Fruit fly (Drosophila melanogaster) whole organism, embryonic: Measurements from ENCODE around the gene Npc2f.
A peak's percentile ranks its signal among the peaks of the same experiment; 100 is the strongest.

Source experiments
- Ada2b ChIP-seq: fragments of 200-800 bp; sonication (Bioruptor generic); IDR thresholded peaks from 2 replicates; pipeline ENCODE4 v1.3.6; 2022; ENCODE audit warnings: missing biosample characterization, missing genetic modification characterization
- Bdp1 ChIP-seq: fragments of 200-800 bp; sonication (Bioruptor generic); optimal IDR thresholded peaks from 3 replicates; lab custom pipeline; 2016; ENCODE audit warnings: missing biosample characterization, missing genetic modification characterization
- Bgb ChIP-seq: fragments of 200-800 bp; sonication (Bioruptor generic); IDR thresholded peaks from 2 replicates; pipeline ENCODE4 v1.3.6; 2022; ENCODE audit warnings: missing biosample characterization, missing genetic modification characterization; ENCODE audit not compliant: partially characterized antibody
- CG12236 ChIP-seq: fragments of 200-800 bp; sonication (Bioruptor generic); optimal IDR thresholded peaks from 2 replicates; lab custom pipeline; 2016; ENCODE audit warnings: missing biosample characterization, missing genetic modification characterization
- CG13624 ChIP-seq: fragments of 200-800 bp; sonication (Bioruptor generic); optimal IDR thresholded peaks from 2 replicates; lab custom pipeline; 2016; ENCODE audit warnings: missing biosample characterization, missing genetic modification characterization
- CG13775 ChIP-seq: fragments of 200-800 bp; sonication (Bioruptor generic); optimal IDR thresholded peaks from 3 replicates; lab custom pipeline; 2017; ENCODE audit warnings: missing biosample characterization, mild to moderate bottlenecking, missing genetic modification characterization
- CG15011 ChIP-seq: fragments of 200-800 bp; sonication (Bioruptor generic); optimal IDR thresholded peaks from 3 replicates; lab custom pipeline; 2018; ENCODE audit warnings: missing biosample characterization, mild to moderate bottlenecking, missing genetic modification characterization
- CG15073 ChIP-seq: fragments of 200-800 bp; sonication (Bioruptor generic); optimal IDR thresholded peaks from 2 replicates; lab custom pipeline; 2016; ENCODE audit warnings: missing biosample characterization, missing genetic modification characterization
- CG16863 ChIP-seq: fragments of 200-800 bp; sonication (Bioruptor generic); optimal IDR thresholded peaks from 3 replicates; lab custom pipeline; 2016; ENCODE audit warnings: missing biosample characterization, missing genetic modification characterization
- CG17361 ChIP-seq: fragments of 200-800 bp; sonication (Bioruptor generic); IDR thresholded peaks from 3 replicates; pipeline ENCODE4 v1.3.6; 2022; ENCODE audit warnings: missing biosample characterization, missing genetic modification characterization
- CG1792 ChIP-seq: fragments of 200-800 bp; sonication (Bioruptor generic); optimal IDR thresholded peaks from 2 replicates; lab custom pipeline; 2016; ENCODE audit warnings: missing biosample characterization, missing genetic modification characterization
- CG2678 ChIP-seq: fragments of 200-800 bp; sonication (Bioruptor generic); optimal IDR thresholded peaks from 3 replicates; lab custom pipeline; 2019; ENCODE audit warnings: missing biosample characterization, mild to moderate bottlenecking, missing genetic modification characterization, moderate library complexity
- CG3065 ChIP-seq: fragments of 200-800 bp; sonication (Bioruptor generic); optimal IDR thresholded peaks from 2 replicates; lab custom pipeline; 2016; ENCODE audit warnings: missing biosample characterization, missing genetic modification characterization
- CG3281 ChIP-seq: fragments of 200-800 bp; sonication (Bioruptor generic); optimal IDR thresholded peaks from 3 replicates; lab custom pipeline; 2017; ENCODE audit warnings: missing biosample characterization, mild to moderate bottlenecking, missing genetic modification characterization
- CG3847 ChIP-seq: fragments of 200-800 bp; sonication (Bioruptor generic); IDR thresholded peaks from 2 replicates; pipeline ENCODE4 v1.3.6; 2022; ENCODE audit warnings: missing biosample characterization, missing genetic modification characterization
- CG4707 ChIP-seq: fragments of 200-800 bp; sonication (Bioruptor generic); optimal IDR thresholded peaks from 2 replicates; lab custom pipeline; 2018; ENCODE audit warnings: missing biosample characterization, mild to moderate bottlenecking, missing genetic modification characterization, moderate library complexity
- CG4730 ChIP-seq: fragments of 200-800 bp; sonication (Bioruptor generic); IDR thresholded peaks from 2 replicates; pipeline ENCODE4 v1.3.6; 2022; ENCODE audit warnings: missing biosample characterization, missing genetic modification characterization
- CG5953 ChIP-seq: fragments of 200-800 bp; sonication (Bioruptor generic); IDR thresholded peaks from 2 replicates; pipeline ENCODE4 v1.3.6; 2022; ENCODE audit warnings: missing biosample characterization, missing genetic modification characterization
- CG6272 ChIP-seq: fragments of 200-800 bp; sonication (Bioruptor generic); IDR thresholded peaks from 2 replicates; pipeline ENCODE4 v1.3.6; 2022; ENCODE audit warnings: missing biosample characterization, missing genetic modification characterization
- CG6813 ChIP-seq: fragments of 200-800 bp; sonication (Bioruptor generic); optimal IDR thresholded peaks from 2 replicates; lab custom pipeline; 2017; ENCODE audit warnings: missing biosample characterization, missing genetic modification characterization, mild to moderate bottlenecking, moderate library complexity, missing genetic modification reagents
- CG7839 ChIP-seq: fragments of 200-800 bp; sonication (Bioruptor generic); optimal IDR thresholded peaks from 3 replicates; lab custom pipeline; 2018; ENCODE audit warnings: missing biosample characterization, mild to moderate bottlenecking, missing genetic modification characterization, moderate library complexity
- Fer3 ChIP-seq: fragments of 200-800 bp; sonication (Bioruptor generic); optimal IDR thresholded peaks from 2 replicates; lab custom pipeline; 2018; ENCODE audit warnings: missing biosample characterization, mild to moderate bottlenecking, missing genetic modification characterization, moderate library complexity
- GATAe ChIP-seq: fragments of 200-800 bp; sonication (Bioruptor generic); conservative IDR thresholded peaks from 2 replicates; pipeline ENCODE4 v1.3.6; 2022; ENCODE audit warnings: missing biosample characterization, missing genetic modification characterization
- HLH4C ChIP-seq: fragments of 200-800 bp; sonication (Bioruptor generic); IDR thresholded peaks from 3 replicates; pipeline ENCODE4 v1.3.6; 2022; ENCODE audit warnings: missing biosample characterization, missing genetic modification characterization; ENCODE audit not compliant: partially characterized antibody
- HLH54F ChIP-seq: fragments of 200-800 bp; sonication (Bioruptor generic); optimal IDR thresholded peaks from 3 replicates; lab custom pipeline; 2016; ENCODE audit warnings: missing biosample characterization, missing genetic modification characterization
- Kr ChIP-seq: fragments of 200-800 bp; sonication (Bioruptor generic); optimal IDR thresholded peaks from 2 replicates; lab custom pipeline; 2017; ENCODE audit warnings: missing biosample characterization, mild to moderate bottlenecking, missing genetic modification characterization
- Med ChIP-seq: fragments of 200-800 bp; sonication (Bioruptor generic); peaks from one replicate; lab custom pipeline; 2016; ENCODE audit warnings: missing biosample characterization, missing genetic modification characterization, mild to moderate bottlenecking, inconsistent platforms, moderate library complexity
- Nf-YA ChIP-seq: fragments of 200-800 bp; sonication (Bioruptor generic); IDR thresholded peaks from 2 replicates; pipeline ENCODE4 v1.3.6; 2022; ENCODE audit warnings: missing biosample characterization, missing genetic modification characterization
- Ptx1 ChIP-seq: fragments of 200-800 bp; sonication (Bioruptor generic); IDR thresholded peaks from 2 replicates; pipeline ENCODE4 v1.3.6; 2022; ENCODE audit warnings: missing biosample characterization, missing genetic modification characterization
- Xrp1 ChIP-seq: fragments of 200-800 bp; sonication (Bioruptor generic); IDR thresholded peaks from 2 replicates; pipeline ENCODE4 v1.3.6; 2022; ENCODE audit warnings: missing biosample characterization, missing genetic modification characterization
- ara ChIP-seq: fragments of 200-800 bp; sonication (Bioruptor generic); IDR thresholded peaks from 2 replicates; pipeline ENCODE4 v1.3.6; 2022; ENCODE audit warnings: missing biosample characterization, missing genetic modification characterization
- bowl ChIP-seq: fragments of 200-800 bp; sonication (Bioruptor generic); IDR thresholded peaks from 2 replicates; pipeline ENCODE4 v1.3.6; 2022; ENCODE audit warnings: missing biosample characterization, missing genetic modification characterization
- cato ChIP-seq: fragments of 200-800 bp; sonication (Bioruptor generic); optimal IDR thresholded peaks from 2 replicates; lab custom pipeline; 2016; ENCODE audit warnings: missing biosample characterization, missing genetic modification characterization, borderline replicate concordance
- dan ChIP-seq: fragments of 200-800 bp; sonication (Bioruptor generic); IDR thresholded peaks from 2 replicates; pipeline ENCODE4 v1.3.6; 2022; ENCODE audit warnings: missing biosample characterization, missing genetic modification characterization
- dati ChIP-seq: fragments of 200-800 bp; sonication (Bioruptor generic); IDR thresholded peaks from 2 replicates; pipeline ENCODE4 v1.3.6; 2022; ENCODE audit warnings: missing biosample characterization, missing genetic modification characterization
- dmrt99B ChIP-seq: fragments of 200-800 bp; sonication (Bioruptor generic); optimal IDR thresholded peaks from 2 replicates; lab custom pipeline; 2018; ENCODE audit warnings: missing biosample characterization, mild to moderate bottlenecking, missing genetic modification characterization, moderate library complexity
- dysf ChIP-seq: fragments of 200-800 bp; sonication (Bioruptor generic); IDR thresholded peaks from 3 replicates; pipeline ENCODE4 v1.3.6; 2022; ENCODE audit warnings: missing biosample characterization, missing genetic modification characterization
- gfzf ChIP-seq: fragments of 200-800 bp; sonication (Bioruptor generic); optimal IDR thresholded peaks from 2 replicates; lab custom pipeline; 2016; ENCODE audit warnings: missing biosample characterization, mild to moderate bottlenecking, missing genetic modification characterization, moderate library complexity
- her ChIP-seq: fragments of 200-800 bp; sonication (Bioruptor generic); optimal IDR thresholded peaks from 2 replicates; lab custom pipeline; 2016; ENCODE audit warnings: missing biosample characterization, missing genetic modification characterization
- lab ChIP-seq: fragments of 200-800 bp; sonication (Bioruptor generic); optimal IDR thresholded peaks from 3 replicates; lab custom pipeline; 2017; ENCODE audit warnings: missing biosample characterization, missing genetic modification characterization, mild to moderate bottlenecking, moderate library complexity, missing genetic modification reagents
- onecut ChIP-seq: fragments of 200-800 bp; sonication (Bioruptor generic); IDR thresholded peaks from 2 replicates; pipeline ENCODE4 v1.3.6; 2022; ENCODE audit warnings: missing biosample characterization, missing genetic modification characterization
- pho ChIP-seq: fragments of 200-800 bp; sonication (Bioruptor generic); optimal IDR thresholded peaks from 2 replicates; lab custom pipeline; 2016; ENCODE audit warnings: missing biosample characterization, missing genetic modification characterization
- psq ChIP-seq: fragments of 200-800 bp; sonication (Bioruptor generic); optimal IDR thresholded peaks from 2 replicates; lab custom pipeline; 2017; ENCODE audit warnings: missing biosample characterization, missing genetic modification characterization
- repo ChIP-seq: fragments of 200-800 bp; sonication (Bioruptor generic); optimal IDR thresholded peaks from 2 replicates; lab custom pipeline; 2016; ENCODE audit warnings: missing biosample characterization, missing genetic modification characterization
- sob ChIP-seq: fragments of 200-800 bp; sonication (Bioruptor generic); IDR thresholded peaks from 2 replicates; pipeline ENCODE4 v1.3.6; 2022; ENCODE audit warnings: missing biosample characterization, missing genetic modification characterization
- sqz ChIP-seq: fragments of 200-800 bp; sonication (Bioruptor generic); optimal IDR thresholded peaks from 3 replicates; lab custom pipeline; 2018; ENCODE audit warnings: missing biosample characterization, mild to moderate bottlenecking, missing genetic modification characterization
- sr ChIP-seq: fragments of 200-800 bp; sonication (Bioruptor generic); IDR thresholded peaks from 3 replicates; pipeline ENCODE4 v1.3.6; 2022; ENCODE audit warnings: missing biosample characterization, missing genetic modification characterization
- stc ChIP-seq: fragments of 200-800 bp; sonication (Bioruptor generic); IDR thresholded peaks from 2 replicates; pipeline ENCODE4 v1.3.6; 2022; ENCODE audit warnings: missing biosample characterization, missing genetic modification characterization
- tup ChIP-seq: fragments of 200-800 bp; sonication (Bioruptor generic); optimal IDR thresholded peaks from 2 replicates; lab custom pipeline; 2016; ENCODE audit warnings: missing biosample characterization, mild to moderate bottlenecking, missing genetic modification characterization, moderate library complexity
- vfl ChIP-seq: fragments of 200-800 bp; sonication (Bioruptor generic); optimal IDR thresholded peaks from 2 replicates; lab custom pipeline; 2016; ENCODE audit warnings: missing biosample characterization, missing genetic modification characterization
- zfh1 ChIP-seq: fragments of 200-800 bp; sonication (Bioruptor generic); IDR thresholded peaks from 3 replicates; pipeline ENCODE4 v1.3.6; 2022; ENCODE audit warnings: missing biosample characterization, missing genetic modification characterization

Gene Npc2f

DNA sequence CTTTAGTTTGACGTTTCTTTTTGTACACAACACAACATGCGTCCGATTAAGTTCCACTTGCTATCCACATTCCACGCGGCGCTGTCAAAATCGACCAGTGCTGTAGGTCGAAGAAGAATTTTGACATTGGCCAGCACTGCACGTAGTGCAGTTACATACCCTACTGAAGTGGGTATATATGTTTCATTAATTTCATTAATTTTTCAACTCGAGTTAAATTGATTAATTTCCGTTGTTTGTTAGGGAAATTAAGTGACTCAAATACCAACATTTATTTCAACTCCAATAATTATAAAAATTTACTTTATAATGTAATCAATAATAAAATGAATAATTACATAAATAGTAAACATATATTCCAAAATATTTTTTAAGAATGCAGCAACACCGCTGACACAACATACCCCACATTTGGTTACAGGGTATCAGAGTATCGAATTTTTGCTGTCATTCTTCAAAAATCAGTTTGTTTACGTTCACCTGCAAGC lies 28.7 kb upstream of the Npc2f start, which contains the start of the genes eIF4EHP and CG18428 (continued):
- TF ChIP-seq pho (GFP tag; lab: Kevin White, UChicago) (peak; percentile 88), her (GFP tag; lab: Kevin White, UChicago) (peak; percentile 75), Fer3 (tag; lab: Kevin White, UChicago) (peak; percentile 100), psq (GFP tag; lab: Kevin White, UChicago) (peak; percentile 96), lab (GFP tag; lab: Kevin White, UChicago) (peak; percentile 100), HLH4C (no peak), sqz (GFP tag; lab: Kevin White, UChicago) (peak; percentile 99), CG16863 (peak; percentile 72), stc (GFP tag; lab: Robert Waterston, UW) (no peak), CG1792 (GFP tag; lab: Kevin White, UChicago) (peak; percentile 81), Med (peak; percentile 98), bowl (GFP tag; lab: Robert Waterston, UW) (no peak; the same call in 1 of the 2 replicates), Kr (GFP tag; lab: Kevin White, UChicago) (peak; percentile 70), dati (GFP tag; lab: Robert Waterston, UW) (no peak), GATAe (GFP tag; lab: Robert Waterston, UW) (0 out of 2 replicates have a peak, but pooled peaks have one; percentile 99), CG7839 (tag; lab: Kevin White, UChicago) (peak; percentile 100), CG6272 (GFP tag; lab: Robert Waterston, UW) (peak; percentile 98), Xrp1 (GFP tag; lab: Robert Waterston, UW) (no peak), CG12236 (GFP tag; lab: Kevin White, UChicago) (peak; percentile 45), HLH54F (peak; percentile 89), Bdp1 (GFP tag; lab: Kevin White, UChicago) (peak; percentile 87), gfzf (peak; percentile 21), CG17361 (no peak), sob (GFP tag; lab: Robert Waterston, UW) (no peak), Ada2b (GFP tag; lab: Robert Waterston, UW) (no peak), dmrt99B (tag; lab: Kevin White, UChicago) (peak; percentile 99), CG3065 (peak; percentile 98), Nf-YA (GFP tag; lab: Robert Waterston, UW) (no peak; the same call in 1 of the 2 replicates), CG4707 (GFP tag; lab: Kevin White, UChicago) (peak; percentile 97), vfl (GFP tag; lab: Kevin White, UChicago) (peak; percentile 91), CG13775 (GFP tag; lab: Kevin White, UChicago) (peak; percentile 99), zfh1 (GFP tag; lab: Robert Waterston, UW) (no peak; the same call in 2 of the 3 replicates), ara (GFP tag; lab: Robert Waterston, UW) (0 out of 2 replicates have a peak, but pooled peaks have one; percentile 98), Bgb (GFP tag; lab: Robert Waterston, UW) (no peak), CG15073 (GFP tag; lab: Kevin White, UChicago) (peak; percentile 86), CG3281 (GFP tag; lab: Kevin White, UChicago) (peak; percentile 100), tup (GFP tag; lab: Kevin White, UChicago) (peak; percentile 93), repo (GFP tag; lab: Kevin White, UChicago) (peak; percentile 51), CG13624 (GFP tag; lab: Kevin White, UChicago) (peak; percentile 81), dan (GFP tag; lab: Robert Waterston, UW) (peak; percentile 93; the same call in 1 of the 2 replicates), CG15011 (GFP tag; lab: Kevin White, UChicago) (peak; percentile 99), Ptx1 (GFP tag; lab: Robert Waterston, UW) (no peak), cato (GFP tag; lab: Kevin White, UChicago) (peak; percentile 98), sr (GFP tag; lab: Robert Waterston, UW) (peak; percentile 82; the same call in 2 of the 3 replicates), CG4730 (GFP tag; lab: Robert Waterston, UW) (no peak), dysf (GFP tag; lab: Robert Waterston, UW) (no peak), CG3847 (GFP tag; lab: Robert Waterston, UW) (no peak), CG5953 (GFP tag; lab: Robert Waterston, UW) (no peak; the same call in 1 of the 2 replicates), CG2678 (tag; lab: Kevin White, UChicago) (peak; percentile 100), onecut (GFP tag; lab: Robert Waterston, UW) (peak; percentile 97), CG6813 (GFP tag; lab: Kevin White, UChicago) (peak; percentile 99)
